Fruit fly (Drosophila melanogaster) whole organism, prepupa: ENCODE data around the gene Dscam2.

ENCODE experiments used
- CG10631 ChIP-seq: fragments of 200-800 bp; sonication (Bioruptor generic); optimal IDR thresholded peaks from 2 replicates; lab custom pipeline; 2016; ENCODE audit warnings: missing biosample characterization, missing genetic modification characterization
- CG10669 ChIP-seq: fragments of 200-800 bp; sonication (Bioruptor generic); optimal IDR thresholded peaks from 3 replicates; lab custom pipeline; 2018; ENCODE audit warnings: missing biosample characterization, mild to moderate bottlenecking, missing genetic modification characterization, moderate library complexity
- CG11294 ChIP-seq: fragments of 200-800 bp; sonication (Bioruptor generic); IDR thresholded peaks from 2 replicates; pipeline ENCODE4 v1.3.6; 2022; ENCODE audit warnings: missing biosample characterization, missing genetic modification characterization
- CG11902 ChIP-seq: fragments of 200-800 bp; sonication (Bioruptor generic); optimal IDR thresholded peaks from 3 replicates; lab custom pipeline; 2016; ENCODE audit warnings: missing biosample characterization, missing genetic modification characterization
- CG3032 ChIP-seq: fragments of 200-800 bp; optimal IDR thresholded peaks from 2 replicates; lab custom pipeline; 2019; ENCODE audit warnings: missing biosample characterization, mild to moderate bottlenecking, missing genetic modification characterization, moderate library complexity
- CG31627 ChIP-seq: fragments of 200-800 bp; sonication (Bioruptor generic); optimal IDR thresholded peaks from 3 replicates; lab custom pipeline; 2016; ENCODE audit warnings: missing biosample characterization, missing genetic modification characterization
- CG32006 ChIP-seq: fragments of 200-800 bp; sonication (Bioruptor generic); optimal IDR thresholded peaks from 3 replicates; lab custom pipeline; 2017; ENCODE audit warnings: missing biosample characterization, mild to moderate bottlenecking, missing genetic modification characterization
- CG34406 ChIP-seq: fragments of 200-800 bp; sonication (Bioruptor generic); optimal IDR thresholded peaks from 3 replicates; lab custom pipeline; 2016; ENCODE audit warnings: missing biosample characterization, missing genetic modification characterization
- CG3919 ChIP-seq: fragments of 200-800 bp; sonication (Bioruptor generic); optimal IDR thresholded peaks from 3 replicates; lab custom pipeline; 2016; ENCODE audit warnings: missing biosample characterization, missing genetic modification characterization
- CG6163 ChIP-seq: fragments of 200-800 bp; sonication (Bioruptor generic); IDR thresholded peaks from 3 replicates; pipeline ENCODE4 v1.3.6; 2022; ENCODE audit warnings: missing biosample characterization, missing genetic modification characterization
- CG6276 ChIP-seq: fragments of 200-800 bp; sonication (Bioruptor generic); optimal IDR thresholded peaks from 2 replicates; lab custom pipeline; 2017; ENCODE audit warnings: missing biosample characterization, mild to moderate bottlenecking, missing genetic modification characterization
- CG6792 ChIP-seq: fragments of 200-800 bp; sonication (Bioruptor generic); optimal IDR thresholded peaks from 3 replicates; lab custom pipeline; 2016; ENCODE audit warnings: missing biosample characterization, missing genetic modification characterization
- CG6808 ChIP-seq: fragments of 200-800 bp; sonication (Bioruptor generic); optimal IDR thresholded peaks from 3 replicates; lab custom pipeline; 2017; ENCODE audit warnings: missing biosample characterization, missing genetic modification characterization, mild to moderate bottlenecking, moderate library complexity, missing genetic modification reagents
- CG6854 ChIP-seq: fragments of 200-800 bp; sonication (Bioruptor generic); optimal IDR thresholded peaks from 2 replicates; lab custom pipeline; 2017; ENCODE audit warnings: missing biosample characterization, mild to moderate bottlenecking, missing genetic modification characterization
- CG7368 ChIP-seq: fragments of 200-800 bp; sonication (Bioruptor generic); optimal IDR thresholded peaks from 3 replicates; lab custom pipeline; 2016; ENCODE audit warnings: missing biosample characterization, missing genetic modification characterization
- CG8319 ChIP-seq: fragments of 200-800 bp; sonication (Bioruptor generic); optimal IDR thresholded peaks from 3 replicates; lab custom pipeline; 2016; ENCODE audit warnings: missing biosample characterization, missing genetic modification characterization
- CG8632 ChIP-seq: fragments of 200-800 bp; sonication (Bioruptor generic); optimal IDR thresholded peaks from 3 replicates; lab custom pipeline; 2016; ENCODE audit warnings: missing biosample characterization, missing genetic modification characterization
- CG9139 ChIP-seq: fragments of 200-800 bp; sonication (Bioruptor generic); optimal IDR thresholded peaks from 3 replicates; lab custom pipeline; 2017; ENCODE audit warnings: missing biosample characterization, mild to moderate bottlenecking, missing genetic modification characterization
- Eip75B ChIP-seq: fragments of 200-800 bp; sonication (Bioruptor generic); optimal IDR thresholded peaks from 3 replicates; lab custom pipeline; 2016; ENCODE audit warnings: missing biosample characterization, missing genetic modification characterization
- Eip78C ChIP-seq: fragments of 200-800 bp; sonication (Bioruptor generic); peaks from one replicate; lab custom pipeline; 2016; ENCODE audit warnings: missing biosample characterization, missing genetic modification characterization
- Ets96B ChIP-seq: fragments of 200-800 bp; optimal IDR thresholded peaks from 2 replicates; lab custom pipeline; 2019; ENCODE audit warnings: missing biosample characterization, mild to moderate bottlenecking, missing genetic modification characterization, moderate library complexity
- Hr38 ChIP-seq: sonication (Bioruptor generic); optimal IDR thresholded peaks from 2 replicates; lab custom pipeline; 2016; ENCODE audit warnings: missing biosample characterization, missing genetic modification characterization
- Hr39 ChIP-seq: fragments of 200-800 bp; sonication (Bioruptor generic); optimal IDR thresholded peaks from 2 replicates; lab custom pipeline; 2016; ENCODE audit warnings: missing biosample characterization, missing genetic modification characterization
- Hr4 ChIP-seq: fragments of 200-800 bp; sonication (Bioruptor generic); optimal IDR thresholded peaks from 3 replicates; lab custom pipeline; 2016; ENCODE audit warnings: missing biosample characterization, missing genetic modification characterization
- Lpt ChIP-seq: fragments of 200-800 bp; sonication (Bioruptor generic); optimal IDR thresholded peaks from 3 replicates; lab custom pipeline; 2016; ENCODE audit warnings: missing biosample characterization, missing genetic modification characterization
- Met ChIP-seq: fragments of 200-800 bp; sonication (Bioruptor generic); optimal IDR thresholded peaks from 3 replicates; lab custom pipeline; 2016; ENCODE audit warnings: missing biosample characterization, missing genetic modification characterization
- OdsH ChIP-seq: fragments of 200-800 bp; sonication (Bioruptor generic); optimal IDR thresholded peaks from 3 replicates; lab custom pipeline; 2016; ENCODE audit warnings: missing biosample characterization, missing genetic modification characterization
- Smox ChIP-seq: fragments of 200-800 bp; sonication (Bioruptor generic); optimal IDR thresholded peaks from 3 replicates; lab custom pipeline; 2016; ENCODE audit warnings: missing biosample characterization, missing genetic modification characterization
- achi ChIP-seq: fragments of 200-800 bp; sonication (Bioruptor generic); optimal IDR thresholded peaks from 3 replicates; lab custom pipeline; 2016; ENCODE audit warnings: missing biosample characterization, missing genetic modification characterization
- acj6 ChIP-seq: fragments of 200-800 bp; sonication (Bioruptor generic); optimal IDR thresholded peaks from 3 replicates; lab custom pipeline; 2016; ENCODE audit warnings: missing biosample characterization, missing genetic modification characterization
- cyc ChIP-seq: fragments of 200-800 bp; sonication (Bioruptor generic); optimal IDR thresholded peaks from 3 replicates; lab custom pipeline; 2016; ENCODE audit warnings: missing biosample characterization, missing genetic modification characterization
- dsx ChIP-seq: fragments of 200-800 bp; optimal IDR thresholded peaks from 3 replicates; lab custom pipeline; 2019; ENCODE audit warnings: missing biosample characterization, mild to moderate bottlenecking, missing genetic modification characterization, moderate library complexity; ENCODE audit not compliant: poor library complexity, severe bottlenecking
- eg ChIP-seq: fragments of 200-800 bp; sonication (Bioruptor generic); IDR thresholded peaks from 3 replicates; pipeline ENCODE4 v1.3.6; 2022; ENCODE audit warnings: missing biosample characterization, missing genetic modification characterization
- esn ChIP-seq: fragments of 200-800 bp; sonication (Bioruptor generic); optimal IDR thresholded peaks from 2 replicates; lab custom pipeline; 2016; ENCODE audit warnings: missing biosample characterization, mild to moderate bottlenecking, missing genetic modification characterization, moderate library complexity
- fkh ChIP-seq: fragments of 200-800 bp; sonication (Bioruptor generic); optimal IDR thresholded peaks from 3 replicates; lab custom pipeline; 2017; ENCODE audit warnings: missing biosample characterization, mild to moderate bottlenecking, missing genetic modification characterization, moderate library complexity
- lz ChIP-seq: fragments of 200-800 bp; sonication (Bioruptor generic); optimal IDR thresholded peaks from 3 replicates; lab custom pipeline; 2016; ENCODE audit warnings: missing biosample characterization, missing genetic modification characterization
- pdm3 ChIP-seq: fragments of 200-800 bp; sonication (Bioruptor generic); optimal IDR thresholded peaks from 3 replicates; lab custom pipeline; 2016; ENCODE audit warnings: missing biosample characterization, missing genetic modification characterization
- spab ChIP-seq: fragments of 200-800 bp; sonication (Bioruptor generic); optimal IDR thresholded peaks from 2 replicates; lab custom pipeline; 2017; ENCODE audit warnings: missing biosample characterization, mild to moderate bottlenecking, missing genetic modification characterization, missing genetic modification reagents
- ss ChIP-seq, 2 experiments: fragments of 200-800 bp; sonication (Bioruptor generic); optimal IDR thresholded peaks; 2 replicates in 1 of 2; 3 replicates in 1 of 2; lab custom pipeline; 2017 to 2018; ENCODE audit warnings: mild to moderate bottlenecking in 2 of 2, missing biosample characterization in 2 of 2, missing genetic modification characterization in 2 of 2, moderate library complexity in 1 of 2
- svp ChIP-seq: fragments of 200-800 bp; sonication (Bioruptor generic); peaks from one replicate; lab custom pipeline; 2016; ENCODE audit warnings: missing biosample characterization, missing genetic modification characterization
- topi ChIP-seq: fragments of 200-800 bp; sonication (Bioruptor generic); optimal IDR thresholded peaks from 3 replicates; lab custom pipeline; 2016; ENCODE audit warnings: missing biosample characterization, missing genetic modification characterization
- vri ChIP-seq: fragments of 200-800 bp; sonication (Bioruptor generic); optimal IDR thresholded peaks from 3 replicates; lab custom pipeline; 2016; ENCODE audit warnings: missing biosample characterization, mild to moderate bottlenecking, missing genetic modification characterization

Dscam2 gene

DNA sequence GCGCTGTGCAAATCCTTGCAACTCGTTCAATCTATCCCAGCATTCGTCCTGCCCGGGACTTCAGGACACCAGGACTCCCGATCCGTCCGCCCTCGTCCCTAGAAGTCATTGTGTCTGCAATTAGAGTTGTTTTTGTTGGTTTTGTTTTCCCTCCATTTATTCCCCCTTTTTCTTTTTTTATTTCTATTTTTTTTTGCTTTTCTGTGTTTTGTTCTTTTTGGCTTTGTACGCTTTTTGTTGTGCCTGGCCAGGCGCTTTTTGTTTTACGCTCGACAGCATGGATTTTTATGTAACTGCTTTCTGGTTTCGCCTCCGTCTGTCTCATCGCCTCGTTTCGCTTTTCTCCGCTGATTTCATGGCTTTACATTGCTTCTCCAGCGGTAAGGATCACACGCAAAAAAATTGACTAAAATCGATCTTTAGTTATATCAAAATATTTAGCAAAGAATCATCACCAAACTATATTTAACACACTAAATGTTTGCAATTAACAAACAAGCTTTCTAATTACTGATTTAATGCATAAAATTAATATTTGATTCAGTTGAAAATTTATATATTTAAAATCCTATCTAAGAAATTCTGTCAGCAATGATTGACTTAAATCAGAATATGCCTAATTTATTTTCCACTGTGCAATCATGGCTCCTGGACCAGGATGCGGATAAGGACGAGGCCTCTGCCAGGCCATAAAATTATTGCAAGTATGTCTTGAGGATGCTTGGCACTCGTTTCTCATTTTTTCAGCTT lies 4.8 kb downstream of the Dscam2 start:
- TF ChIP-seq esn (GFP tag; lab: Kevin White, UChicago): peak; percentile 39
- TF ChIP-seq Met (GFP tag; lab: Kevin White, UChicago): peak; percentile 31
- peak; percentile 77 for TF ChIP-seq svp (GFP tag; lab: Kevin White, UChicago)
- peak; percentile 16 for TF ChIP-seq CG9139 (GFP tag; lab: Kevin White, UChicago)
- TF ChIP-seq topi (GFP tag; lab: Kevin White, UChicago): peak; percentile 18
- TF ChIP-seq Lpt (GFP tag; lab: Kevin White, UChicago): no peak
- peak; percentile 23 for TF ChIP-seq dsx (GFP tag; lab: Kevin White, UChicago)
- no peak for TF ChIP-seq CG6276 (GFP tag; lab: Kevin White, UChicago)
- TF ChIP-seq CG6792 (GFP tag; lab: Kevin White, UChicago): peak; percentile 22
- no peak for TF ChIP-seq CG10631 (GFP tag; lab: Kevin White, UChicago)
- peak; percentile 16 for TF ChIP-seq CG3919
- TF ChIP-seq CG7368 (GFP tag; lab: Kevin White, UChicago): no peak
- TF ChIP-seq Hr38 (GFP tag; lab: Kevin White, UChicago): no peak
- TF ChIP-seq achi (GFP tag; lab: Kevin White, UChicago): no peak
- TF ChIP-seq pdm3 (GFP tag; lab: Kevin White, UChicago): peak; percentile 7
- TF ChIP-seq Ets96B (tag; lab: Kevin White, UChicago): peak; percentile 40
- peak; percentile 13 for TF ChIP-seq CG10669
- peak; percentile 31 for TF ChIP-seq CG6854
- no peak for TF ChIP-seq Hr4
- peak; percentile 9 for TF ChIP-seq Smox (GFP tag; lab: Kevin White, UChicago)
- peak; percentile 7 for TF ChIP-seq OdsH (GFP tag; lab: Kevin White, UChicago)
- no peak for TF ChIP-seq cyc (GFP tag; lab: Kevin White, UChicago)
- TF ChIP-seq CG32006 (GFP tag; lab: Kevin White, UChicago): no peak
- TF ChIP-seq CG11902 (GFP tag; lab: Kevin White, UChicago): no peak
- peak; percentile 27 for TF ChIP-seq CG31627
- no peak for TF ChIP-seq CG8319 (GFP tag; lab: Kevin White, UChicago)
- no peak; the same call in 2 of the 3 replicates for TF ChIP-seq CG6163 (GFP tag; lab: Robert Waterston, UW)
- peak; percentile 11 for TF ChIP-seq Hr39 (GFP tag; lab: Kevin White, UChicago)
- TF ChIP-seq CG34406 (GFP tag; lab: Kevin White, UChicago): peak; percentile 4
- TF ChIP-seq acj6: peak; percentile 5
- no peak for TF ChIP-seq CG8632 (GFP tag; lab: Kevin White, UChicago)
- TF ChIP-seq fkh: no peak
- TF ChIP-seq vri (GFP tag; lab: Kevin White, UChicago): no peak
- TF ChIP-seq Eip78C (GFP tag; lab: Kevin White, UChicago): peak; percentile 83
- TF ChIP-seq Eip75B (GFP tag; lab: Kevin White, UChicago): no peak
- peak; percentile 6 to 58 for TF ChIP-seq ss (GFP tag; optimal IDR thresholded peaks at IDR 0.05; lab: Kevin White, UChicago)
- TF ChIP-seq CG3032 (tag; lab: Kevin White, UChicago): peak; percentile 44
- peak; percentile 24 for TF ChIP-seq lz
- peak; percentile 41 for TF ChIP-seq spab (GFP tag; lab: Kevin White, UChicago)
- TF ChIP-seq CG6808 (GFP tag; lab: Kevin White, UChicago): peak; percentile 15
- TF ChIP-seq CG11294 (GFP tag; lab: Robert Waterston, UW): no peak

DNA sequence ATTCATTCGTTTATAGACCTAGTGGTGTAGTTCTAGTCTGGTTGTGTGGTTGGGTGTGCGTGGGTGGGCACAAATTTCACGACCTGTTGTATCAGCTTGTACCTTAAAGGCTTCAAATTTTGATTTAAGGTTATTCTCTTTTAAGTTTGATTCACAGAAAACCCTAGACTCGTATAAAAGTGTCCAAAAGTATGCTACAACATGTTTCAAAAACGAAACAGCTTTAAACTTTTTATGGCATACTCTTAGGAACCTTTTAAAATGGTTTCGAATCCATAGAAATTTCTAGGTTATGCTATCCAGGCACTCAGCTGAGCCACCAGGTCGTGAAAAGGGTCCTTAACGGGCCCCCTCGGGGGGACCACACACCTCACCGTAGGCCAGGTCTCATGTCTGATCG lies 27.8 kb downstream of the Dscam2 start:
- no peak for TF ChIP-seq CG11902 (GFP tag; lab: Kevin White, UChicago)
- TF ChIP-seq eg (GFP tag; lab: Robert Waterston, UW): no peak
- no peak for TF ChIP-seq CG10669
